Fruit fly (Drosophila melanogaster): ENCODE data around the gene yem.
A peak's percentile ranks its signal among the peaks of the same experiment; 100 is the strongest.

The yem gene

DNA sequence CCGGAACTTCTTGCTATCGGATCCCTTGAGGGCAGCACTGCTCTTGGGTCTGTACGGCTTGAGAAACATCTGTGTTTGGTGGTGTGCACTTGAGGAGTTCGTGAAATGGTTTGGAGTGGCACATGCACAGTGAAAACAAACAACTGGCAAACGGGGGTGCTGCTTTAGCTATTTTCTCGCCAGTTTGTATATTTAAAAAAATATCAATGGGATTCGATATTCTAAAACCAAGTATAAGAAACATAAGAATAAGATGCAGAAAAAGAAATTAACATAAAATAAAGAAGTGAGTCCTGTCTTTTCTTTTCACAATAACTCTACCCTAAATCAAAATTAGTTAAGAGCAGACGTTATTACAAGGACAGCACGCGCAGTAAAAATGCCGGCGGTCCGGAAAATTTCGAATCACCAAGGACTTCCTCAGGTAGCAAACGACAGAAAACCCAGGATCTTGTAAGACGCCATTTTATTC lies 29.0 kb upstream of the yem start, which contains the start of gene eIF2D (continued):
- TF ChIP-seq Eip74EF (GFP tag; optimal IDR thresholded peaks at IDR 0.05) = peak in 1 of 2 experiments; percentile 63
- peak; percentile 42 for TF ChIP-seq tin (GFP tag; optimal IDR thresholded peaks at IDR 0.05)
- TF ChIP-seq unpg (GFP tag; optimal IDR thresholded peaks at IDR 0.05) = no peak
- no peak for TF ChIP-seq bowl (GFP tag; IDR thresholded peaks at IDR 0.05)
- no peak for TF ChIP-seq Stat92E (GFP tag; optimal IDR thresholded peaks at IDR 0.05)
- no peak for TF ChIP-seq HLHmδ (GFP tag; optimal IDR thresholded peaks at IDR 0.05)
- no peak for TF ChIP-seq CG9797 (GFP tag; optimal IDR thresholded peaks at IDR 0.05)
- TF ChIP-seq Aef1 (GFP tag; IDR thresholded peaks at IDR 0.05) = peak; percentile 34; the same call in 1 of the 3 replicates
- TF ChIP-seq dati (GFP tag; IDR thresholded peaks at IDR 0.05) = no peak
- TF ChIP-seq CG3281 (GFP tag; optimal IDR thresholded peaks at IDR 0.05) = peak; percentile 68
- no peak for TF ChIP-seq jigr1 (GFP tag; IDR thresholded peaks at IDR 0.05)
- TF ChIP-seq ham (GFP tag; IDR thresholded peaks at IDR 0.05) = no peak
- no peak for TF ChIP-seq fu2 (GFP tag; optimal IDR thresholded peaks at IDR 0.05)
- peak; percentile 62 for TF ChIP-seq CG14710 (tag; optimal IDR thresholded peaks at IDR 0.05)
- peak; percentile 77 for TF ChIP-seq lab (GFP tag; optimal IDR thresholded peaks at IDR 0.05)
- no peak for TF ChIP-seq Dip3 (GFP tag; optimal IDR thresholded peaks at IDR 0.05)
- TF ChIP-seq Dip2 (GFP tag; IDR thresholded peaks at IDR 0.05) = no peak
- TF ChIP-seq tx (GFP tag; optimal IDR thresholded peaks at IDR 0.05) = no peak
- TF ChIP-seq dan (GFP tag; IDR thresholded peaks at IDR 0.05) = no peak
- peak; percentile 23 for TF ChIP-seq CG10209 (GFP tag; optimal IDR thresholded peaks at IDR 0.05)
- TF ChIP-seq ems (GFP tag; optimal IDR thresholded peaks at IDR 0.05) = peak; percentile 27
- peak; percentile 1 for TF ChIP-seq CG13123 (GFP tag; optimal IDR thresholded peaks at IDR 0.05)
- TF ChIP-seq vfl (GFP tag; optimal IDR thresholded peaks at IDR 0.05) = no peak
- no peak for TF ChIP-seq HLH4C (GFP tag; IDR thresholded peaks at IDR 0.05; ENCODE audit: partially characterized antibody)
- TF ChIP-seq Hr51 (GFP tag; optimal IDR thresholded peaks at IDR 0.05) = peak in 1 of 2 experiments; percentile 67
- no peak for TF ChIP-seq en (GFP tag; optimal IDR thresholded peaks at IDR 0.05)
- no peak for TF ChIP-seq CG3726 (GFP tag; IDR thresholded peaks at IDR 0.05)
- no peak for TF ChIP-seq CG30431 (GFP tag; optimal IDR thresholded peaks at IDR 0.05)
- no peak for TF ChIP-seq CG17912 (GFP tag; optimal IDR thresholded peaks at IDR 0.05)
- TF ChIP-seq ap (GFP tag; IDR thresholded peaks at IDR 0.05) = 0 out of 2 replicates have a peak, but pooled peaks have one; percentile 21
- TF ChIP-seq D19A (tag; optimal IDR thresholded peaks at IDR 0.05) = no peak
- no peak for TF ChIP-seq org-1 (GFP tag; optimal IDR thresholded peaks at IDR 0.05)
- peak; percentile 49; the same call in 2 of the 3 replicates for TF ChIP-seq tgo (GFP tag; IDR thresholded peaks at IDR 0.05)
- TF ChIP-seq NC2α (GFP tag; optimal IDR thresholded peaks at IDR 0.05) = no peak
- TF ChIP-seq cas (GFP tag; IDR thresholded peaks at IDR 0.05) = peak; percentile 71
- no peak for TF ChIP-seq gem (tag; optimal IDR thresholded peaks at IDR 0.05)
- peak; percentile 5 for TF ChIP-seq NC2β (GFP tag; optimal IDR thresholded peaks at IDR 0.05)
- TF ChIP-seq mirr (GFP tag; optimal IDR thresholded peaks at IDR 0.05) = no peak
- no peak for TF ChIP-seq hkb (optimal IDR thresholded peaks at IDR 0.05)
- peak; percentile 75 for TF ChIP-seq hkb (GFP tag; IDR thresholded peaks at IDR 0.05)
- no peak for TF ChIP-seq danr (GFP tag; IDR thresholded peaks at IDR 0.05)
- no peak for TF ChIP-seq aop (GFP tag; IDR thresholded peaks at IDR 0.05)
- TF ChIP-seq CG10274 (GFP tag; optimal IDR thresholded peaks at IDR 0.05) = no peak
- peak; percentile 34 for TF ChIP-seq Ssrp (tag; optimal IDR thresholded peaks at IDR 0.05)
- no peak for TF ChIP-seq CG6791 (GFP tag; IDR thresholded peaks at IDR 0.05; ENCODE audit: partially characterized antibody)
- peak; percentile 60 for TF ChIP-seq Fer3 (tag; optimal IDR thresholded peaks at IDR 0.05)
- TF ChIP-seq CG10147 (GFP tag; optimal IDR thresholded peaks at IDR 0.05) = peak; percentile 57
- peak; percentile 41 for TF ChIP-seq dmrt11E (tag; optimal IDR thresholded peaks at IDR 0.05)
- peak; percentile 35 for TF ChIP-seq Spps (tag; optimal IDR thresholded peaks at IDR 0.05)
- no peak for TF ChIP-seq CG10462 (GFP tag; optimal IDR thresholded peaks at IDR 0.05)
- peak; percentile 57 for TF ChIP-seq ind (GFP tag; optimal IDR thresholded peaks at IDR 0.05)

Data from whole organism, embryonic.